Worm (Caenorhabditis elegans) whole organism, L1 larva: ENCODE measurements around the gene nlp-24.

ENCODE experiments used
- C04F5.9 ChIP-seq: sonication (generic microtip); optimal IDR thresholded peaks from 2 replicates; lab custom pipeline; 2016; ENCODE audit warnings: missing genetic modification characterization, missing compliant biosample characterization
- C16A3.4 ChIP-seq: fragments of 150-350 bp; optimal IDR thresholded peaks from 2 replicates; lab custom pipeline; 2014; ENCODE audit warnings: missing biosample characterization, missing genetic modification characterization
- C34B4.2 ChIP-seq: sonication (generic microtip); optimal IDR thresholded peaks from 2 replicates; lab custom pipeline; 2017; ENCODE audit warnings: mild to moderate bottlenecking, missing genetic modification characterization, missing compliant biosample characterization
- alr-1 ChIP-seq: fragments of 200-800 bp; sonication (Bioruptor generic); optimal IDR thresholded peaks from 2 replicates; lab custom pipeline; 2018; ENCODE audit warnings: borderline replicate concordance, mild to moderate bottlenecking, missing genetic modification characterization, missing compliant biosample characterization
- ama-1 ChIP-seq: fragments of 150-350 bp; optimal IDR thresholded peaks from 2 replicates; lab custom pipeline; 2014
- blmp-1 ChIP-seq: fragments of 150-350 bp; optimal IDR thresholded peaks from 2 replicates; lab custom pipeline; 2014; ENCODE audit warnings: missing biosample characterization, missing genetic modification characterization
- ceh-82 ChIP-seq, 3 experiments: fragments of 150-350 bp in 1 of 3; sonication (generic microtip) in 2 of 3; optimal IDR thresholded peaks; 2 replicates each; lab custom pipeline; 2014 to 2017; ENCODE audit warnings: missing biosample characterization in 3 of 3, missing genetic modification characterization in 3 of 3
- dpl-1 ChIP-seq, 3 experiments: fragments of 150-350 bp in 2 of 3; sonication (generic microtip) in 1 of 3; optimal IDR thresholded peaks; 2 replicates each; lab custom pipeline; 2014 to 2017; ENCODE audit warnings: missing biosample characterization in 3 of 3, missing genetic modification characterization in 3 of 3, missing genetic modification reagents in 3 of 3
- dsc-1 ChIP-seq: sonication (generic microtip); optimal IDR thresholded peaks from 2 replicates; lab custom pipeline; 2016; ENCODE audit warnings: mild to moderate bottlenecking, missing genetic modification characterization, missing compliant biosample characterization
- efl-1 ChIP-seq, 4 experiments: fragments of 150-350 bp; optimal IDR thresholded peaks in 3 of 4; peaks in 1 of 4; 1 replicate in 1 of 4; 2 replicates in 3 of 4; lab custom pipeline; 2014; ENCODE audit warnings: missing biosample characterization in 2 of 4, missing genetic modification characterization in 2 of 4, missing genetic modification reagents in 2 of 4
- elt-3 ChIP-seq, 6 experiments: fragments of 150-350 bp in 1 of 6; sonication (generic microtip); optimal IDR thresholded peaks; 2 replicates each; lab custom pipeline; 2017 to 2018; ENCODE audit warnings: missing biosample characterization in 6 of 6, missing genetic modification characterization in 6 of 6, inconsistent platforms in 1 of 6
- ets-5 ChIP-seq: fragments of 200-800 bp; sonication (Bioruptor generic); IDR thresholded peaks from 2 replicates; pipeline ENCODE4 v1.3.6; 2022; ENCODE audit warnings: missing genetic modification characterization, missing compliant biosample characterization
- fkh-4 ChIP-seq: sonication (generic microtip); optimal IDR thresholded peaks from 2 replicates; lab custom pipeline; 2016; ENCODE audit warnings: missing compliant biosample characterization, missing genetic modification characterization, borderline replicate concordance
- grh-1 ChIP-seq: fragments of 200-800 bp; sonication (Bioruptor generic); IDR thresholded peaks from 2 replicates; pipeline ENCODE4 v1.3.6; 2022; ENCODE audit warnings: missing genetic modification reagents, missing genetic modification characterization, missing compliant biosample characterization
- hlh-4 ChIP-seq: sonication (generic microtip); optimal IDR thresholded peaks from 2 replicates; lab custom pipeline; 2016; ENCODE audit warnings: mild to moderate bottlenecking, missing genetic modification characterization, missing compliant biosample characterization
- jun-1 ChIP-seq: fragments of 150-350 bp; optimal IDR thresholded peaks from 2 replicates; lab custom pipeline; 2014; ENCODE audit warnings: missing biosample characterization, missing genetic modification reagents, missing genetic modification characterization
- lin-14 ChIP-seq: fragments of 200-800 bp; sonication (Bioruptor generic); optimal IDR thresholded peaks from 2 replicates; lab custom pipeline; 2018; ENCODE audit warnings: mild to moderate bottlenecking, missing genetic modification characterization, moderate library complexity, missing compliant biosample characterization
- lin-35 ChIP-seq, 2 experiments: fragments of 150-350 bp; optimal IDR thresholded peaks; 2 replicates each; lab custom pipeline; 2014; ENCODE audit warnings: missing biosample characterization in 2 of 2, missing genetic modification characterization in 2 of 2, missing genetic modification reagents in 2 of 2
- lsy-2 ChIP-seq, 2 experiments: fragments of 150-350 bp; optimal IDR thresholded peaks; 2 replicates each; lab custom pipeline; 2014; ENCODE audit warnings: missing biosample characterization in 2 of 2, missing genetic modification characterization in 2 of 2
- mef-2 ChIP-seq: fragments of 150-350 bp; optimal IDR thresholded peaks from 2 replicates; lab custom pipeline; 2014; ENCODE audit warnings: missing biosample characterization, missing genetic modification characterization
- mep-1 ChIP-seq: fragments of 150-350 bp; optimal IDR thresholded peaks from 2 replicates; lab custom pipeline; 2014; ENCODE audit warnings: missing biosample characterization, missing genetic modification characterization
- nhr-12 ChIP-seq: sonication (generic microtip); optimal IDR thresholded peaks from 2 replicates; lab custom pipeline; 2017; ENCODE audit warnings: missing biosample characterization, missing genetic modification characterization
- nhr-19 ChIP-seq: fragments of 200-800 bp; sonication (Bioruptor generic); conservative IDR thresholded peaks from 2 replicates; pipeline ENCODE4 v1.3.6; 2022; ENCODE audit warnings: missing genetic modification characterization, missing compliant biosample characterization
- nhr-20 ChIP-seq: sonication (generic microtip); optimal IDR thresholded peaks from 2 replicates; lab custom pipeline; 2016; ENCODE audit warnings: mild to moderate bottlenecking, missing genetic modification characterization, missing compliant biosample characterization
- nhr-71 ChIP-seq: sonication (generic microtip); optimal IDR thresholded peaks from 2 replicates; lab custom pipeline; 2016; ENCODE audit warnings: mild to moderate bottlenecking, missing genetic modification characterization, moderate library complexity, missing compliant biosample characterization
- nhr-84 ChIP-seq: sonication (generic microtip); optimal IDR thresholded peaks from 2 replicates; lab custom pipeline; 2017; ENCODE audit warnings: missing biosample characterization, missing genetic modification characterization
- nhr-85 ChIP-seq: sonication (generic microtip); peaks from one replicate; lab custom pipeline; 2016; ENCODE audit warnings: missing genetic modification characterization, inconsistent platforms, missing compliant biosample characterization
- nhr-90 ChIP-seq: sonication (generic microtip); optimal IDR thresholded peaks from 2 replicates; lab custom pipeline; 2016; ENCODE audit warnings: mild to moderate bottlenecking, missing genetic modification characterization, missing compliant biosample characterization; ENCODE audit not compliant: poor library complexity
- pag-3 ChIP-seq: sonication (generic microtip); optimal IDR thresholded peaks from 2 replicates; lab custom pipeline; 2017; ENCODE audit warnings: missing genetic modification characterization, mild to moderate bottlenecking, missing compliant biosample characterization, antibody characterized with exemption, borderline replicate concordance; ENCODE audit not compliant: insufficient read depth
- pax-3 ChIP-seq: fragments of 200-800 bp; sonication (Bioruptor generic); optimal IDR thresholded peaks from 2 replicates; lab custom pipeline; 2018; ENCODE audit warnings: mild to moderate bottlenecking, missing genetic modification characterization, moderate library complexity, missing compliant biosample characterization
- rnt-1 ChIP-seq: sonication (generic microtip); optimal IDR thresholded peaks from 2 replicates; lab custom pipeline; 2016; ENCODE audit warnings: mild to moderate bottlenecking, missing genetic modification characterization, moderate library complexity, missing compliant biosample characterization
- skn-1 ChIP-seq: fragments of 150-350 bp; optimal IDR thresholded peaks from 2 replicates; lab custom pipeline; 2014; ENCODE audit warnings: missing biosample characterization, missing genetic modification characterization
- snu-23 ChIP-seq: sonication (generic microtip); optimal IDR thresholded peaks from 2 replicates; lab custom pipeline; 2016; ENCODE audit warnings: missing genetic modification characterization, missing compliant biosample characterization
- sup-37 ChIP-seq: fragments of 200-800 bp; sonication (Bioruptor generic); optimal IDR thresholded peaks from 2 replicates; lab custom pipeline; 2018; ENCODE audit warnings: mild to moderate bottlenecking, missing genetic modification characterization, missing compliant biosample characterization
- tbx-2 ChIP-seq: sonication (generic microtip); optimal IDR thresholded peaks from 2 replicates; lab custom pipeline; 2016; ENCODE audit warnings: missing genetic modification characterization, missing compliant biosample characterization
- unc-130 ChIP-seq: fragments of 150-350 bp; optimal IDR thresholded peaks from 2 replicates; lab custom pipeline; 2017; ENCODE audit warnings: missing biosample characterization, missing genetic modification characterization, inconsistent platforms
- unc-62 ChIP-seq: fragments of 150-350 bp; optimal IDR thresholded peaks from 2 replicates; lab custom pipeline; 2014; ENCODE audit warnings: missing biosample characterization, missing genetic modification reagents, missing genetic modification characterization
- unc-98 ChIP-seq: fragments of 200-800 bp; sonication (Bioruptor generic); IDR thresholded peaks from 2 replicates; pipeline ENCODE4 v1.3.6; 2022; ENCODE audit warnings: missing genetic modification characterization, missing compliant biosample characterization
- ztf-11 ChIP-seq, 2 experiments: sonication (generic microtip); optimal IDR thresholded peaks; 2 replicates each; lab custom pipeline; 2016 to 2017; ENCODE audit warnings: missing genetic modification characterization in 2 of 2, missing biosample characterization in 1 of 2, missing compliant biosample characterization in 1 of 2

Gene nlp-24

ce11 chrV:11615948-11616681 lies at the start of gene nlp-24:
Gene nlp-24, plus strand, starts transcription at chrV:11616376.
- peak; percentile 33 for TF ChIP-seq nhr-90 (tag; lab: Kevin White, UChicago)
- peak; percentile 59 for TF ChIP-seq blmp-1
- no peak for TF ChIP-seq C16A3.4 (tag; lab: Kevin White, UChicago)
- TF ChIP-seq ama-1 (lab: Kevin White, UChicago), result no peak
- no peak for TF ChIP-seq jun-1 (tag; lab: Kevin White, UChicago)
- TF ChIP-seq nhr-19 (GFP tag; lab: Robert Waterston, UW), result peak; percentile 31; the same call in 1 of the 2 replicates
- peak; percentile 59 for TF ChIP-seq lin-14
- no peak for TF ChIP-seq pag-3
- no peak for TF ChIP-seq nhr-12 (tag; lab: Kevin White, UChicago)
- peak; percentile 98 for TF ChIP-seq nhr-85
- no peak for TF ChIP-seq alr-1 (tag; lab: Kevin White, UChicago)
- peak in 1 of 2 experiments; percentile 24 for TF ChIP-seq lin-35 (GFP tag; optimal IDR thresholded peaks at IDR 0.05; lab: Kevin White, UChicago)
- peak; percentile 72 for TF ChIP-seq nhr-71 (tag; lab: Kevin White, UChicago)
- TF ChIP-seq lsy-2 (tag; optimal IDR thresholded peaks at IDR 0.05; lab: Kevin White, UChicago), result peak; percentile 3 to 8
- TF ChIP-seq dpl-1 (GFP tag; optimal IDR thresholded peaks at IDR 0.05; lab: Kevin White, UChicago), result peak in 1 of 3 experiments; percentile 26
- TF ChIP-seq C34B4.2 (tag; lab: Kevin White, UChicago), result no peak
- no peak for TF ChIP-seq efl-1 (optimal IDR thresholded peaks at IDR 0.05; lab: Kevin White, UChicago)
- TF ChIP-seq efl-1 (GFP tag; optimal IDR thresholded peaks at IDR 0.05 in 1 of 2; lab: Kevin White, UChicago), result peak in 1 of 2 experiments; percentile 33
- TF ChIP-seq tbx-2, result peak; percentile 12
- peak; percentile 72 for TF ChIP-seq snu-23
- TF ChIP-seq nhr-20 (tag; lab: Kevin White, UChicago), result peak; percentile 83
- TF ChIP-seq grh-1 (GFP tag; lab: Robert Waterston, UW), result peak; percentile 75
- TF ChIP-seq elt-3 (tag; optimal IDR thresholded peaks at IDR 0.05; lab: Kevin White, UChicago), result peak in 5 of 6 experiments; percentile 5 to 78 (median 36)

- TF ChIP-seq nhr-85 (peak; percentile 76), pag-3 (no peak), nhr-71 (tag; lab: Kevin White, UChicago) (peak; percentile 73), lin-35 (GFP tag; optimal IDR thresholded peaks at IDR 0.05; lab: Kevin White, UChicago) (peak in 1 of 2 experiments; percentile 19), ets-5 (no peak), unc-130 (no peak), blmp-1 (peak; percentile 38), sup-37 (GFP tag; lab: Kevin White, UChicago) (no peak), ztf-11 (tag; optimal IDR thresholded peaks at IDR 0.05; lab: Kevin White, UChicago) (no peak), snu-23 (peak; percentile 50), unc-62 (GFP tag; lab: Kevin White, UChicago) (no peak), efl-1 (optimal IDR thresholded peaks at IDR 0.05; lab: Kevin White, UChicago) (no peak), efl-1 (GFP tag; optimal IDR thresholded peaks at IDR 0.05 in 1 of 2; lab: Kevin White, UChicago) (peak in 1 of 2 experiments; percentile 87), dpl-1 (GFP tag; optimal IDR thresholded peaks at IDR 0.05; lab: Kevin White, UChicago) (peak in 2 of 3 experiments; percentile 6 to 14), mef-2 (tag; lab: Kevin White, UChicago) (no peak), mep-1 (tag; lab: Kevin White, UChicago) (peak; percentile 13), dsc-1 (tag; lab: Kevin White, UChicago) (peak; percentile 73), ceh-82 (tag; optimal IDR thresholded peaks at IDR 0.05; lab: Kevin White, UChicago) (no peak), fkh-4 (tag; lab: Kevin White, UChicago) (no peak), hlh-4 (tag; lab: Kevin White, UChicago) (no peak), C34B4.2 (tag; lab: Kevin White, UChicago) (no peak), unc-98 (GFP tag; lab: Robert Waterston, UW) (no peak), nhr-84 (tag; lab: Kevin White, UChicago) (no peak), C04F5.9 (no peak), skn-1 (tag; lab: Kevin White, UChicago) (peak; percentile 76), nhr-12 (tag; lab: Kevin White, UChicago) (no peak), lin-14 (peak; percentile 61), elt-3 (tag; optimal IDR thresholded peaks at IDR 0.05; lab: Kevin White, UChicago) (peak in 1 of 6 experiments; percentile 24), nhr-20 (tag; lab: Kevin White, UChicago) (peak; percentile 51), pax-3 (tag; lab: Kevin White, UChicago) (no peak), rnt-1 (tag; lab: Kevin White, UChicago) (peak; percentile 4)
Measured at ce11 chrV:11570169-11570651, 46.0 kb upstream of the nlp-24 start, which contains the start of the genes nhr-101 and pms-2. Gene nhr-101, plus strand, starts transcription at chrV:11570476. Gene pms-2, minus strand, starts transcription at chrV:11570601.
